Worm (Caenorhabditis elegans): ENCODE results near the gene prdx-2.

DNA sequence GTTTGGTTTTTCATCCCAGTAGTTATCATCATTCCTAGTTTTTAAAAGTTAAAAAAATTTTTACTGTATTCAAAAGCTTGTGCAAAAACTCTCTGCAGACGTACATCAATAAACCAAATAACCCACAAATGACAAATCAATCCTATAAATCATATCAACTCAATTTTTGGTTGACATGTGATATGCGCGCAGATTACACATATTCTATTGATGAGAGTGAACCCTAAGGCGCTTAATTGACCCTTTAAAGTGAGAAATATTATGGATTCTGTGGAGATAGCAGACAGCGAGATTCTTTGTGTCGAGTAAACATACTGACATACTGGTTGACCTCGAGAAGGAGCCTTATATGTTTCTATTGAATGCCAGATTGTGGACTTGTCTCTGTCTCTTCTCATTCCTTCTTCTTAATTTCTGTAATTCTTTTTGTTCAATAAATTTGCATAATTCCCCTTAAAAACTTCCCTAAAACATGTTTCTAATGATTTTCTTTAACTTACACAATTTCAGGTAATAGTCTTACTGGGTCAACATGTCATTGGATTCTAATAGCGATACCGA lies 38.3 kb downstream of the prdx-2 start, which contains the start of gene EEED8.2:
- no peak for TF ChIP-seq aly-1 (tag; optimal IDR thresholded peaks at IDR 0.05)
- no peak for TF ChIP-seq ama-1 (optimal IDR thresholded peaks at IDR 0.05)
- no peak for TF ChIP-seq B0310.2 (tag; optimal IDR thresholded peaks at IDR 0.05)
- no peak for TF ChIP-seq tra-4 (tag; optimal IDR thresholded peaks at IDR 0.05)
- TF ChIP-seq tbx-37 (GFP tag; conservative IDR thresholded peaks at IDR 0.05) = no peak
- no peak for TF ChIP-seq ceh-13 (GFP tag; optimal IDR thresholded peaks at IDR 0.05)
- TF ChIP-seq F13C5.2 (tag; optimal IDR thresholded peaks at IDR 0.05) = no peak
- TF ChIP-seq ceh-36 (tag; optimal IDR thresholded peaks at IDR 0.05) = no peak
- TF ChIP-seq tbx-11 (GFP tag; IDR thresholded peaks at IDR 0.05) = no peak
- no peak for TF ChIP-seq hmg-4 (GFP tag; optimal IDR thresholded peaks at IDR 0.05)
- no peak for TF ChIP-seq flt-1 (GFP tag; IDR thresholded peaks at IDR 0.05)
- TF ChIP-seq hnd-1 (tag; optimal IDR thresholded peaks at IDR 0.05) = no peak
- no peak for TF ChIP-seq scrt-1 (GFP tag; IDR thresholded peaks at IDR 0.05)
- no peak for TF ChIP-seq hmbx-1 (tag; optimal IDR thresholded peaks at IDR 0.05)

All from whole organism, early embryonic.